Worm (Caenorhabditis elegans) whole organism, late embryonic: ENCODE data around the gene F46G10.2.
A peak's percentile ranks its signal among the peaks of the same experiment; 100 is the strongest.

Experiments
- C38D4.7 ChIP-seq: fragments of 200-800 bp; sonication (Bioruptor generic); optimal IDR thresholded peaks from 2 replicates; lab custom pipeline; 2018; ENCODE audit warnings: mild to moderate bottlenecking, missing genetic modification characterization, moderate library complexity, missing compliant biosample characterization
- K02D7.2 ChIP-seq: sonication (generic microtip); optimal IDR thresholded peaks from 2 replicates; lab custom pipeline; 2017; ENCODE audit warnings: mild to moderate bottlenecking, missing genetic modification characterization, missing compliant biosample characterization
- K09A11.1 ChIP-seq: sonication (generic microtip); optimal IDR thresholded peaks from 2 replicates; lab custom pipeline; 2017; ENCODE audit warnings: antibody characterized with exemption, mild to moderate bottlenecking, missing genetic modification characterization, missing compliant biosample characterization; ENCODE audit not compliant: insufficient read depth
- Y22D7AL.16 ChIP-seq: sonication (generic microtip); optimal IDR thresholded peaks from 2 replicates; lab custom pipeline; 2016; ENCODE audit warnings: missing genetic modification characterization, missing compliant biosample characterization
- ama-1 ChIP-seq: fragments of 150-350 bp; optimal IDR thresholded peaks from 2 replicates; lab custom pipeline; 2014
- ceh-18 ChIP-seq: sonication (generic microtip); optimal IDR thresholded peaks from 2 replicates; lab custom pipeline; 2016; ENCODE audit warnings: missing genetic modification characterization, missing compliant biosample characterization
- ceh-19 ChIP-seq: fragments of 200-800 bp; sonication (Bioruptor generic); optimal IDR thresholded peaks from 2 replicates; lab custom pipeline; 2018; ENCODE audit warnings: mild to moderate bottlenecking, missing genetic modification characterization, missing compliant biosample characterization
- ceh-22 ChIP-seq: sonication (generic microtip); optimal IDR thresholded peaks from 2 replicates; lab custom pipeline; 2017; ENCODE audit warnings: missing biosample characterization, missing genetic modification characterization
- ceh-24 ChIP-seq: sonication (generic microtip); optimal IDR thresholded peaks from 2 replicates; lab custom pipeline; 2016; ENCODE audit warnings: mild to moderate bottlenecking, missing genetic modification characterization, missing compliant biosample characterization
- ceh-30 ChIP-seq: fragments of 150-350 bp; optimal IDR thresholded peaks from 2 replicates; lab custom pipeline; 2014; ENCODE audit warnings: missing biosample characterization, missing genetic modification characterization
- ceh-48 ChIP-seq: sonication (generic microtip); optimal IDR thresholded peaks from 2 replicates; lab custom pipeline; 2016; ENCODE audit warnings: missing genetic modification characterization, inconsistent platforms, missing compliant biosample characterization
- ceh-6 ChIP-seq: fragments of 200-800 bp; sonication (Bioruptor generic); optimal IDR thresholded peaks from 2 replicates; lab custom pipeline; 2018; ENCODE audit warnings: mild to moderate bottlenecking, missing genetic modification characterization, missing compliant biosample characterization
- ceh-9 ChIP-seq: sonication (generic microtip); optimal IDR thresholded peaks from 2 replicates; lab custom pipeline; 2016; ENCODE audit warnings: mild to moderate bottlenecking, missing genetic modification characterization, inconsistent platforms, missing compliant biosample characterization
- che-1 ChIP-seq: sonication (generic microtip); optimal IDR thresholded peaks from 2 replicates; lab custom pipeline; 2016; ENCODE audit warnings: mild to moderate bottlenecking, missing genetic modification characterization, missing compliant biosample characterization
- dve-1 ChIP-seq: sonication (generic microtip); optimal IDR thresholded peaks from 2 replicates; lab custom pipeline; 2017; ENCODE audit warnings: antibody characterized with exemption, mild to moderate bottlenecking, missing genetic modification characterization, missing compliant biosample characterization
- elt-2 ChIP-seq: sonication (generic microtip); optimal IDR thresholded peaks from 2 replicates; lab custom pipeline; 2016; ENCODE audit warnings: missing genetic modification reagents, missing genetic modification characterization, missing compliant biosample characterization
- elt-4 ChIP-seq: sonication (generic microtip); optimal IDR thresholded peaks from 2 replicates; lab custom pipeline; 2016; ENCODE audit warnings: missing genetic modification characterization, missing compliant biosample characterization
- ets-4 ChIP-seq: sonication (generic microtip); optimal IDR thresholded peaks from 2 replicates; lab custom pipeline; 2016; ENCODE audit warnings: missing genetic modification characterization, missing compliant biosample characterization
- eyg-1 ChIP-seq: sonication (generic microtip); optimal IDR thresholded peaks from 2 replicates; lab custom pipeline; 2016; ENCODE audit warnings: missing genotype, missing genetic modification characterization, missing compliant biosample characterization
- fax-1 ChIP-seq: sonication (generic microtip); optimal IDR thresholded peaks from 2 replicates; lab custom pipeline; 2016; ENCODE audit warnings: missing genotype, missing genetic modification characterization, missing compliant biosample characterization
- fkh-6 ChIP-seq: sonication (generic microtip); optimal IDR thresholded peaks from 2 replicates; lab custom pipeline; 2016; ENCODE audit warnings: missing genetic modification characterization, missing compliant biosample characterization
- gmeb-2 ChIP-seq: sonication (generic microtip); optimal IDR thresholded peaks from 2 replicates; lab custom pipeline; 2016; ENCODE audit warnings: missing genetic modification characterization, inconsistent platforms, missing compliant biosample characterization
- hlh-30 ChIP-seq: sonication (generic microtip); optimal IDR thresholded peaks from 2 replicates; lab custom pipeline; 2017; ENCODE audit warnings: antibody characterized with exemption, missing genetic modification characterization, missing compliant biosample characterization; ENCODE audit not compliant: insufficient read depth
- hlh-8 ChIP-seq: sonication (generic microtip); optimal IDR thresholded peaks from 2 replicates; lab custom pipeline; 2016; ENCODE audit warnings: missing genotype, missing genetic modification characterization, missing compliant biosample characterization
- nfya-1 ChIP-seq: sonication (generic microtip); optimal IDR thresholded peaks from 2 replicates; lab custom pipeline; 2017; ENCODE audit warnings: missing genetic modification characterization, mild to moderate bottlenecking, missing compliant biosample characterization, antibody characterized with exemption, moderate library complexity
- nhr-232 ChIP-seq: sonication (generic microtip); optimal IDR thresholded peaks from 2 replicates; lab custom pipeline; 2016; ENCODE audit warnings: missing genetic modification characterization, missing compliant biosample characterization
- npax-4 ChIP-seq: sonication (generic microtip); optimal IDR thresholded peaks from 2 replicates; lab custom pipeline; 2016; ENCODE audit warnings: missing genetic modification characterization, missing compliant biosample characterization
- pag-3 ChIP-seq: sonication (generic microtip); optimal IDR thresholded peaks from 2 replicates; lab custom pipeline; 2016; ENCODE audit warnings: missing compliant biosample characterization, missing genetic modification characterization, borderline replicate concordance
- pat-9 ChIP-seq: fragments of 200-800 bp; sonication (Bioruptor generic); optimal IDR thresholded peaks from 2 replicates; lab custom pipeline; 2018; ENCODE audit warnings: mild to moderate bottlenecking, missing genetic modification characterization, moderate library complexity, missing compliant biosample characterization
- pax-1 ChIP-seq: fragments of 150-350 bp; optimal IDR thresholded peaks from 2 replicates; lab custom pipeline; 2014; ENCODE audit warnings: missing biosample characterization, missing genetic modification characterization
- pqm-1 ChIP-seq: sonication (generic microtip); optimal IDR thresholded peaks from 2 replicates; lab custom pipeline; 2016; ENCODE audit warnings: missing genetic modification characterization, missing compliant biosample characterization
- rnt-1 ChIP-seq: sonication (generic microtip); optimal IDR thresholded peaks from 2 replicates; lab custom pipeline; 2016; ENCODE audit warnings: missing genetic modification characterization, missing compliant biosample characterization
- sdc-2 ChIP-seq: sonication (generic microtip); optimal IDR thresholded peaks from 2 replicates; lab custom pipeline; 2016; ENCODE audit warnings: missing genotype, missing genetic modification characterization, missing compliant biosample characterization
- sox-2 ChIP-seq: fragments of 200-800 bp; sonication (Bioruptor generic); IDR thresholded peaks from 2 replicates; pipeline ENCODE4 v1.3.6; 2022; ENCODE audit warnings: missing genetic modification reagents, missing genetic modification characterization, missing compliant biosample characterization
- syd-9 ChIP-seq: sonication (generic microtip); optimal IDR thresholded peaks from 2 replicates; lab custom pipeline; 2016; ENCODE audit warnings: mild to moderate bottlenecking, missing genetic modification characterization, moderate library complexity, missing compliant biosample characterization
- unc-3 ChIP-seq, 2 experiments: fragments of 200-800 bp in 1 of 2; sonication (Bioruptor generic) in 1 of 2; sonication (generic microtip) in 1 of 2; conservative IDR thresholded peaks in 1 of 2; optimal IDR thresholded peaks in 1 of 2; 2 replicates each; pipeline versions ENCODE4 v1.3.6 to Lab custom; 2016 to 2022; ENCODE audit warnings: missing compliant biosample characterization in 2 of 2, missing genetic modification characterization in 2 of 2, missing genetic modification reagents in 1 of 2
- unc-86 ChIP-seq: sonication (generic microtip); optimal IDR thresholded peaks from 2 replicates; lab custom pipeline; 2016; ENCODE audit warnings: missing genetic modification characterization, missing compliant biosample characterization
- zip-5 ChIP-seq: sonication (generic microtip); optimal IDR thresholded peaks from 2 replicates; lab custom pipeline; 2016; ENCODE audit warnings: missing genetic modification characterization, missing compliant biosample characterization

F46G10.2 gene

ce11 chrX:13318316-13318715 is 4.4 kb upstream of the F46G10.2 start:
- TF ChIP-seq nhr-232 (no peak), pax-1 (tag; lab: Kevin White, UChicago) (no peak), che-1 (tag; lab: Kevin White, UChicago) (no peak), ceh-30 (tag; lab: Kevin White, UChicago) (no peak), pag-3 (tag; lab: Kevin White, UChicago) (no peak), hlh-8 (tag; lab: Kevin White, UChicago) (no peak), Y22D7AL.16 (tag; lab: Kevin White, UChicago) (no peak), fax-1 (tag; lab: Kevin White, UChicago) (no peak), zip-5 (no peak), ceh-22 (tag; lab: Kevin White, UChicago) (no peak), ceh-9 (tag; lab: Kevin White, UChicago) (no peak), ets-4 (no peak), C38D4.7 (GFP tag; lab: Kevin White, UChicago) (no peak), syd-9 (tag; lab: Kevin White, UChicago) (no peak), fkh-6 (tag; lab: Kevin White, UChicago) (no peak), npax-4 (tag; lab: Kevin White, UChicago) (no peak), ama-1 (lab: Kevin White, UChicago) (no peak), ceh-19 (no peak), ceh-6 (GFP tag; lab: Kevin White, UChicago) (no peak)

- TF ChIP-seq ceh-48 (tag; lab: Kevin White, UChicago) (no peak), ceh-18 (tag; lab: Kevin White, UChicago) (peak; percentile 22)
Observed at ce11 chrX:13320575-13320974, 2.2 kb upstream of the F46G10.2 start.

ce11 chrX:13323697-13324096 is 934 bp downstream of the F46G10.2 start:
- TF ChIP-seq nfya-1, result no peak
- no peak for TF ChIP-seq pqm-1 (tag; lab: Kevin White, UChicago)
- no peak for TF ChIP-seq Y22D7AL.16 (tag; lab: Kevin White, UChicago)
- TF ChIP-seq ceh-30 (tag; lab: Kevin White, UChicago), result no peak
- TF ChIP-seq rnt-1 (tag; lab: Kevin White, UChicago), result no peak
- TF ChIP-seq hlh-30, result no peak
- no peak for TF ChIP-seq elt-2
- no peak for TF ChIP-seq ceh-24 (tag; lab: Kevin White, UChicago)
- TF ChIP-seq gmeb-2, result no peak
- TF ChIP-seq unc-3 (GFP tag; conservative IDR thresholded peaks at IDR 0.05; lab: Robert Waterston, UW), result no peak
- TF ChIP-seq unc-3 (tag; optimal IDR thresholded peaks at IDR 0.05; lab: Kevin White, UChicago), result no peak
- TF ChIP-seq sdc-2 (tag; lab: Kevin White, UChicago), result no peak
- TF ChIP-seq ceh-22 (tag; lab: Kevin White, UChicago), result no peak
- no peak for TF ChIP-seq dve-1 (tag; lab: Kevin White, UChicago)
- TF ChIP-seq sox-2 (GFP tag; lab: Robert Waterston, UW), result no peak
- no peak for TF ChIP-seq eyg-1
- TF ChIP-seq K09A11.1, result no peak
- no peak for TF ChIP-seq pat-9
- TF ChIP-seq elt-4, result no peak
- TF ChIP-seq unc-86, result no peak
- TF ChIP-seq, all 69 proteins: peak for 0

- no peak for TF ChIP-seq K02D7.2 (tag; lab: Kevin White, UChicago)
- TF ChIP-seq C38D4.7 (GFP tag; lab: Kevin White, UChicago), result no peak
Observed at ce11 chrX:13324326-13324725, 1.6 kb downstream of the F46G10.2 start.
